Worm (Caenorhabditis elegans): ENCODE measurements around the gene F14D2.19.

- no peak for TF ChIP-seq nhr-11 (tag; optimal IDR thresholded peaks at IDR 0.05)
- no peak for TF ChIP-seq snpc-4 (tag; optimal IDR thresholded peaks at IDR 0.05)
- TF ChIP-seq ceh-16 (tag; optimal IDR thresholded peaks at IDR 0.05): no peak
These were observed 18.1 kb downstream of the F14D2.19 start for ce11 chrII:3318839-3319238.
